Worm (Caenorhabditis elegans) whole organism, midembryonic: ENCODE results near the gene sprp-4.

Experiments used
- T22C8.4 ChIP-seq: fragments of 200-800 bp; sonication (Bioruptor generic); IDR thresholded peaks from 2 replicates; pipeline ENCODE4 v1.3.6; 2022; ENCODE audit warnings: missing genetic modification characterization, missing compliant biosample characterization
- cog-1 ChIP-seq: sonication (generic microtip); optimal IDR thresholded peaks from 2 replicates; lab custom pipeline; 2016; ENCODE audit warnings: missing genetic modification characterization, missing compliant biosample characterization
- flt-1 ChIP-seq: fragments of 200-800 bp; sonication (Bioruptor generic); IDR thresholded peaks from 2 replicates; pipeline ENCODE4 v1.3.6; 2022; ENCODE audit warnings: missing genetic modification characterization, missing compliant biosample characterization
- klf-2 ChIP-seq: fragments of 200-800 bp; sonication (Bioruptor generic); conservative IDR thresholded peaks from 2 replicates; pipeline ENCODE4 v1.3.6; 2022; ENCODE audit warnings: missing genetic modification reagents, missing genetic modification characterization, missing compliant biosample characterization
- med-1 ChIP-seq: sonication (generic microtip); optimal IDR thresholded peaks from 2 replicates; lab custom pipeline; 2017; ENCODE audit warnings: missing genetic modification characterization, mild to moderate bottlenecking, missing compliant biosample characterization, antibody characterized with exemption, missing genetic modification reagents; ENCODE audit not compliant: insufficient read depth
- ref-1 ChIP-seq: fragments of 200-800 bp; sonication (Bioruptor generic); conservative IDR thresholded peaks from 2 replicates; pipeline ENCODE4 v1.3.6; 2022; ENCODE audit warnings: missing genetic modification reagents, missing genetic modification characterization, missing compliant biosample characterization
- tab-1 ChIP-seq: fragments of 200-800 bp; sonication (Bioruptor generic); IDR thresholded peaks from 2 replicates; pipeline ENCODE4 v1.3.6; 2022; ENCODE audit warnings: missing genetic modification characterization, missing compliant biosample characterization
- ztf-23 ChIP-seq: fragments of 200-800 bp; sonication (Bioruptor generic); IDR thresholded peaks from 2 replicates; pipeline ENCODE4 v1.3.6; 2022; ENCODE audit warnings: missing genetic modification reagents, missing genetic modification characterization, missing compliant biosample characterization
- ztf-29 ChIP-seq: fragments of 200-800 bp; sonication (Bioruptor generic); IDR thresholded peaks from 2 replicates; pipeline ENCODE4 v1.3.6; 2022; ENCODE audit warnings: missing genetic modification reagents, missing genetic modification characterization, missing compliant biosample characterization

ce11 chrX:8882162-8882561, 28.7 kb upstream of the sprp-4 start:
- TF ChIP-seq T22C8.4 (GFP tag; lab: Robert Waterston, UW), result no peak
- TF ChIP-seq tab-1 (GFP tag; lab: Robert Waterston, UW), result no peak
- no peak for TF ChIP-seq klf-2
- TF ChIP-seq ref-1, result no peak
- TF ChIP-seq cog-1 (tag; lab: Kevin White, UChicago), result no peak
- no peak for TF ChIP-seq med-1 (GFP tag; lab: Kevin White, UChicago)
- no peak for TF ChIP-seq flt-1
- TF ChIP-seq ztf-29 (GFP tag; lab: Robert Waterston, UW), result no peak
- TF ChIP-seq ztf-23 (GFP tag; lab: Robert Waterston, UW), result no peak
